Worm (Caenorhabditis elegans): ENCODE measurements around the gene C52E4.7.

C52E4.7 gene

ce11 chrV:11989861-11990260 is 4.2 kb upstream of the C52E4.7 start:
- TF ChIP-seq lin-13 (GFP tag; optimal IDR thresholded peaks at IDR 0.05): no peak
- TF ChIP-seq snpc-4 (tag; optimal IDR thresholded peaks at IDR 0.05): no peak
- TF ChIP-seq aha-1 (tag): no peak
- peak; percentile 81 for TF ChIP-seq nhr-6 (tag; optimal IDR thresholded peaks at IDR 0.05)
- no peak for TF ChIP-seq daf-16 (GFP tag; optimal IDR thresholded peaks at IDR 0.05)
- no peak for TF ChIP-seq daf-16 (tag; optimal IDR thresholded peaks at IDR 0.05)
- no peak for TF ChIP-seq lin-15B (tag; optimal IDR thresholded peaks at IDR 0.05)
- no peak for TF ChIP-seq hmg-1.1 (GFP tag; IDR thresholded peaks at IDR 0.05)
- no peak for TF ChIP-seq daf-19 (GFP tag; conservative IDR thresholded peaks at IDR 0.05)
- TF ChIP-seq lsy-2 (tag; optimal IDR thresholded peaks at IDR 0.05): peak in 1 of 2 experiments; percentile 43
- no peak for TF ChIP-seq nhr-111 (GFP tag; optimal IDR thresholded peaks at IDR 0.05)
- TF ChIP-seq lin-39 (tag; optimal IDR thresholded peaks at IDR 0.05): no peak
- no peak for TF ChIP-seq nhr-42 (GFP tag; IDR thresholded peaks at IDR 0.05)
- no peak for TF ChIP-seq aly-2 (tag; optimal IDR thresholded peaks at IDR 0.05)
- no peak for TF ChIP-seq ztf-7 (tag; optimal IDR thresholded peaks at IDR 0.05)
- no peak for TF ChIP-seq madf-9 (GFP tag; conservative IDR thresholded peaks at IDR 0.05)
- TF ChIP-seq dve-1 (tag; optimal IDR thresholded peaks at IDR 0.05; ENCODE audit: insufficient read depth): peak; percentile 50
- no peak for TF ChIP-seq mxl-2 (GFP tag; conservative IDR thresholded peaks at IDR 0.05)
- no peak for TF ChIP-seq ztf-11 (tag; optimal IDR thresholded peaks at IDR 0.05)

ce11 chrV:11990511-11991127 is 3.5 kb upstream of the C52E4.7 start:
- TF ChIP-seq ctbp-1 (GFP tag; IDR thresholded peaks at IDR 0.05): peak; percentile 65; the same call in 1 of the 2 replicates
- peak; percentile 51; the same call in 1 of the 2 replicates for TF ChIP-seq T26A8.4 (GFP tag; IDR thresholded peaks at IDR 0.05)
- TF ChIP-seq mes-2 (tag; optimal IDR thresholded peaks at IDR 0.05; ENCODE audit: poor library complexity, severe bottlenecking): peak; percentile 27
- TF ChIP-seq zag-1 (tag; optimal IDR thresholded peaks at IDR 0.05): no peak
- peak; percentile 52 for TF ChIP-seq fkh-10 (GFP tag; optimal IDR thresholded peaks at IDR 0.05)
- peak; percentile 44 for TF ChIP-seq lin-38 (GFP tag; IDR thresholded peaks at IDR 0.05)
- TF ChIP-seq unc-62 (GFP tag; optimal IDR thresholded peaks at IDR 0.05 in 1 of 2): peak in 1 of 2 experiments; percentile 61
- no peak for TF ChIP-seq unc-62 (tag; optimal IDR thresholded peaks at IDR 0.05)
- TF ChIP-seq arid-1 (GFP tag; conservative IDR thresholded peaks at IDR 0.05): 0 out of 2 replicates have a peak, but pooled peaks have one; percentile 27
- no peak for TF ChIP-seq sdz-12 (GFP tag; optimal IDR thresholded peaks at IDR 0.05)
- 0 out of 2 replicates have a peak, but pooled peaks have one; percentile 22 for TF ChIP-seq dmd-8 (GFP tag; IDR thresholded peaks at IDR 0.05)
- TF ChIP-seq Y105C5A.15 (GFP tag; IDR thresholded peaks at IDR 0.05): no peak
- TF ChIP-seq ama-1 (optimal IDR thresholded peaks at IDR 0.05): peak; percentile 76
- peak; percentile 17 for TF ChIP-seq dve-1 (tag; optimal IDR thresholded peaks at IDR 0.05; ENCODE audit: insufficient read depth)
- TF ChIP-seq nhr-102 (tag; optimal IDR thresholded peaks at IDR 0.05): peak; percentile 22

- TF ChIP-seq ceh-20 (GFP tag; IDR thresholded peaks at IDR 0.05) (no peak), arid-1 (GFP tag; conservative IDR thresholded peaks at IDR 0.05) (no peak), duxl-1 (tag; optimal IDR thresholded peaks at IDR 0.05; ENCODE audit: poor library complexity) (no peak), madf-9 (GFP tag; conservative IDR thresholded peaks at IDR 0.05) (no peak)
Observed at ce11 chrV:11995862-11996261, 1.8 kb downstream of the C52E4.7 start, which contains the start of gene C52E4.12. Gene C52E4.12 (plus strand): TSS chrV:11996162.

- peak; percentile 66 for TF ChIP-seq aha-1 (tag)
- no peak for TF ChIP-seq Y75B8A.6 (GFP tag; IDR thresholded peaks at IDR 0.05)
Observed at ce11 chrV:11997403-11997802, 3.3 kb downstream of the C52E4.7 start.
